Worm (Caenorhabditis elegans) whole organism, L4 larva: ENCODE results near the gene C05D11.13.

Source experiments
- F10B5.3 ChIP-seq: sonication (generic microtip); optimal IDR thresholded peaks from 2 replicates; lab custom pipeline; 2016; ENCODE audit warnings: mild to moderate bottlenecking, missing genetic modification characterization, missing compliant biosample characterization
- R02D3.7 ChIP-seq: fragments of 150-350 bp; sonication (generic microtip); optimal IDR thresholded peaks from 3 replicates; lab custom pipeline; 2014; ENCODE audit warnings: missing biosample characterization, missing genetic modification characterization
- T26A8.4 ChIP-seq: fragments of 200-800 bp; sonication (Bioruptor generic); IDR thresholded peaks from 2 replicates; pipeline ENCODE4 v1.3.6; 2022; ENCODE audit warnings: missing genetic modification characterization, missing compliant biosample characterization
- Y105C5A.15 ChIP-seq: fragments of 200-800 bp; sonication (Bioruptor generic); IDR thresholded peaks from 2 replicates; pipeline ENCODE4 v1.3.6; 2022; ENCODE audit warnings: missing genetic modification characterization, missing compliant biosample characterization
- Y75B8A.6 ChIP-seq: fragments of 200-800 bp; sonication (Bioruptor generic); IDR thresholded peaks from 2 replicates; pipeline ENCODE4 v1.3.6; 2022; ENCODE audit warnings: missing genetic modification reagents, missing genetic modification characterization, missing compliant biosample characterization
- aha-1 ChIP-seq: fragments of 150-350 bp; peaks from one replicate; lab custom pipeline; 2014; ENCODE audit warnings: missing biosample characterization, missing genetic modification characterization
- ama-1 ChIP-seq: fragments of 150-350 bp; optimal IDR thresholded peaks from 2 replicates; lab custom pipeline; 2014; ENCODE audit warnings: inconsistent platforms, mixed read lengths
- arid-1 ChIP-seq: fragments of 200-800 bp; sonication (Bioruptor generic); conservative IDR thresholded peaks from 2 replicates; pipeline ENCODE4 v1.3.6; 2022; ENCODE audit warnings: missing genetic modification reagents, missing genetic modification characterization, missing compliant biosample characterization
- ceh-32 ChIP-seq: sonication (generic microtip); optimal IDR thresholded peaks from 2 replicates; lab custom pipeline; 2016; ENCODE audit warnings: mild to moderate bottlenecking, missing genetic modification characterization, missing compliant biosample characterization; ENCODE audit not compliant: poor library complexity
- ceh-62 ChIP-seq: sonication (generic microtip); optimal IDR thresholded peaks from 2 replicates; lab custom pipeline; 2017; ENCODE audit warnings: missing biosample characterization, missing genetic modification characterization
- daf-16 ChIP-seq, 3 experiments: sonication (generic microtip); optimal IDR thresholded peaks; 2 replicates each; lab custom pipeline; 2016 to 2017; ENCODE audit warnings: missing genetic modification characterization in 3 of 3, missing genetic modification reagents in 3 of 3, mild to moderate bottlenecking in 2 of 3, missing compliant biosample characterization in 2 of 3, missing biosample characterization in 1 of 3, moderate library complexity in 1 of 3
- dmd-6 ChIP-seq: fragments of 200-800 bp; sonication (Bioruptor generic); IDR thresholded peaks from 2 replicates; pipeline ENCODE4 v1.3.6; 2022; ENCODE audit warnings: missing genetic modification reagents, missing genetic modification characterization, missing compliant biosample characterization
- dmd-8 ChIP-seq: fragments of 200-800 bp; sonication (Bioruptor generic); IDR thresholded peaks from 2 replicates; pipeline ENCODE4 v1.3.6; 2022; ENCODE audit warnings: missing genetic modification characterization, missing compliant biosample characterization
- dpl-1 ChIP-seq: fragments of 150-350 bp; optimal IDR thresholded peaks from 2 replicates; lab custom pipeline; 2014; ENCODE audit warnings: missing biosample characterization, missing genetic modification reagents, missing genetic modification characterization
- duxl-1 ChIP-seq: sonication (generic microtip); optimal IDR thresholded peaks from 2 replicates; lab custom pipeline; 2016; ENCODE audit warnings: mild to moderate bottlenecking, missing genetic modification characterization, moderate library complexity, missing compliant biosample characterization; ENCODE audit not compliant: poor library complexity
- dve-1 ChIP-seq: sonication (generic microtip); optimal IDR thresholded peaks from 2 replicates; lab custom pipeline; 2017; ENCODE audit warnings: antibody characterized with exemption, mild to moderate bottlenecking, missing genetic modification characterization, missing compliant biosample characterization; ENCODE audit not compliant: insufficient read depth
- egl-43 ChIP-seq: fragments of 200-800 bp; sonication (Bioruptor generic); IDR thresholded peaks from 2 replicates; pipeline ENCODE4 v1.3.6; 2022; ENCODE audit warnings: missing genetic modification reagents, missing genetic modification characterization, missing compliant biosample characterization
- hlh-11 ChIP-seq: fragments of 200-800 bp; sonication (Bioruptor generic); optimal IDR thresholded peaks from 2 replicates; lab custom pipeline; 2018; ENCODE audit warnings: mild to moderate bottlenecking, missing genetic modification characterization, missing compliant biosample characterization
- hlh-30 ChIP-seq: sonication (generic microtip); optimal IDR thresholded peaks from 2 replicates; lab custom pipeline; 2017; ENCODE audit warnings: antibody characterized with exemption, mild to moderate bottlenecking, missing genetic modification characterization, missing compliant biosample characterization; ENCODE audit not compliant: insufficient read depth
- hmg-1.1 ChIP-seq: fragments of 200-800 bp; sonication (Bioruptor generic); IDR thresholded peaks from 2 replicates; pipeline ENCODE4 v1.3.6; 2022; ENCODE audit warnings: missing genetic modification reagents, missing genetic modification characterization, missing compliant biosample characterization
- lin-1 ChIP-seq: fragments of 200-800 bp; sonication (Bioruptor generic); IDR thresholded peaks from 2 replicates; pipeline ENCODE4 v1.3.6; 2022; ENCODE audit warnings: missing genetic modification reagents, missing genetic modification characterization, missing compliant biosample characterization
- lin-15B ChIP-seq: fragments of 150-350 bp; sonication (generic microtip); optimal IDR thresholded peaks from 3 replicates; lab custom pipeline; 2014; ENCODE audit warnings: missing biosample characterization, missing genetic modification characterization
- lin-29 ChIP-seq: fragments of 200-800 bp; sonication (Bioruptor generic); IDR thresholded peaks from 2 replicates; pipeline ENCODE4 v1.3.6; 2022; ENCODE audit warnings: missing genetic modification reagents, missing genetic modification characterization, missing compliant biosample characterization
- lin-38 ChIP-seq: fragments of 200-800 bp; sonication (Bioruptor generic); IDR thresholded peaks from 2 replicates; pipeline ENCODE4 v1.3.6; 2022; ENCODE audit warnings: missing genetic modification reagents, missing genetic modification characterization, missing compliant biosample characterization
- lsy-2 ChIP-seq, 2 experiments: fragments of 150-350 bp in 1 of 2; sonication (generic microtip) in 1 of 2; optimal IDR thresholded peaks; 2 replicates each; lab custom pipeline; 2014 to 2017; ENCODE audit warnings: missing biosample characterization in 2 of 2, missing genetic modification characterization in 2 of 2
- madf-9 ChIP-seq: fragments of 200-800 bp; sonication (Bioruptor generic); conservative IDR thresholded peaks from 2 replicates; pipeline ENCODE4 v1.3.6; 2022; ENCODE audit warnings: missing genetic modification reagents, missing genetic modification characterization, missing compliant biosample characterization
- mdl-1 ChIP-seq, 2 experiments: fragments of 150-350 bp in 1 of 2; sonication (generic microtip) in 1 of 2; optimal IDR thresholded peaks; 2 replicates each; lab custom pipeline; 2014 to 2017; ENCODE audit warnings: missing biosample characterization in 2 of 2, missing genetic modification characterization in 2 of 2
- mep-1 ChIP-seq: fragments of 150-350 bp; sonication (generic microtip); optimal IDR thresholded peaks from 3 replicates; lab custom pipeline; 2014; ENCODE audit warnings: missing biosample characterization, missing genetic modification characterization
- mes-2 ChIP-seq: sonication (generic microtip); optimal IDR thresholded peaks from 2 replicates; lab custom pipeline; 2016; ENCODE audit warnings: missing genotype, mild to moderate bottlenecking, missing genetic modification characterization, missing compliant biosample characterization; ENCODE audit not compliant: poor library complexity, severe bottlenecking
- mxl-3 ChIP-seq: fragments of 200-800 bp; sonication (Bioruptor generic); optimal IDR thresholded peaks from 2 replicates; lab custom pipeline; 2018; ENCODE audit warnings: mild to moderate bottlenecking, missing genetic modification characterization, missing compliant biosample characterization
- nhr-102 ChIP-seq: sonication (generic microtip); optimal IDR thresholded peaks from 2 replicates; lab custom pipeline; 2016; ENCODE audit warnings: mild to moderate bottlenecking, missing genetic modification characterization, moderate library complexity, missing compliant biosample characterization
- nhr-11 ChIP-seq: fragments of 150-350 bp; optimal IDR thresholded peaks from 2 replicates; lab custom pipeline; 2014; ENCODE audit warnings: missing biosample characterization, missing genetic modification characterization
- nhr-28 ChIP-seq: fragments of 150-350 bp; optimal IDR thresholded peaks from 2 replicates; lab custom pipeline; 2014; ENCODE audit warnings: missing biosample characterization, missing genetic modification characterization
- nhr-6 ChIP-seq: fragments of 150-350 bp; optimal IDR thresholded peaks from 2 replicates; lab custom pipeline; 2014; ENCODE audit warnings: missing biosample characterization, missing genetic modification characterization
- pha-4 ChIP-seq, 2 experiments: fragments of 150-350 bp in 1 of 2; fragments of 200-800 bp in 1 of 2; sonication (Bioruptor generic) in 1 of 2; IDR thresholded peaks in 1 of 2; optimal IDR thresholded peaks in 1 of 2; 2 replicates each; pipeline versions ENCODE4 v1.3.6 to Lab custom; 2014 to 2022; ENCODE audit warnings: missing genetic modification characterization in 2 of 2, missing genetic modification reagents in 2 of 2, missing biosample characterization in 1 of 2, missing compliant biosample characterization in 1 of 2
- rbr-2 ChIP-seq: sonication (generic microtip); optimal IDR thresholded peaks from 2 replicates; lab custom pipeline; 2016; ENCODE audit warnings: missing genotype, missing genetic modification characterization, missing compliant biosample characterization
- snpc-1.2 ChIP-seq: fragments of 200-800 bp; sonication (Bioruptor generic); IDR thresholded peaks from 2 replicates; pipeline ENCODE4 v1.3.6; 2022; ENCODE audit warnings: missing genetic modification reagents, missing genetic modification characterization, missing compliant biosample characterization
- snpc-4 ChIP-seq: fragments of 150-350 bp; optimal IDR thresholded peaks from 2 replicates; lab custom pipeline; 2014; ENCODE audit warnings: missing biosample characterization, missing genetic modification characterization
- tag-97 ChIP-seq: fragments of 200-800 bp; sonication (Bioruptor generic); IDR thresholded peaks from 2 replicates; pipeline ENCODE4 v1.3.6; 2022; ENCODE audit warnings: missing genetic modification characterization, missing compliant biosample characterization
- tra-1 ChIP-seq: fragments of 200-800 bp; sonication (Bioruptor generic); IDR thresholded peaks from 2 replicates; pipeline ENCODE4 v1.3.6; 2022; ENCODE audit warnings: missing genetic modification reagents, missing genetic modification characterization, missing compliant biosample characterization
- zfp-2 ChIP-seq: sonication (generic microtip); optimal IDR thresholded peaks from 2 replicates; lab custom pipeline; 2016; ENCODE audit warnings: mild to moderate bottlenecking, missing genetic modification characterization, missing compliant biosample characterization
- zfp-3 ChIP-seq: fragments of 200-800 bp; sonication (Bioruptor generic); conservative IDR thresholded peaks from 2 replicates; pipeline ENCODE4 v1.3.6; 2022; ENCODE audit warnings: missing genetic modification reagents, missing genetic modification characterization, missing compliant biosample characterization
- zip-2 ChIP-seq: fragments of 150-350 bp; optimal IDR thresholded peaks from 2 replicates; lab custom pipeline; 2014; ENCODE audit warnings: missing biosample characterization, missing genetic modification characterization
- ztf-7 ChIP-seq: fragments of 150-350 bp; optimal IDR thresholded peaks from 2 replicates; lab custom pipeline; 2014; ENCODE audit warnings: missing biosample characterization, missing genetic modification characterization

Gene C05D11.13

DNA sequence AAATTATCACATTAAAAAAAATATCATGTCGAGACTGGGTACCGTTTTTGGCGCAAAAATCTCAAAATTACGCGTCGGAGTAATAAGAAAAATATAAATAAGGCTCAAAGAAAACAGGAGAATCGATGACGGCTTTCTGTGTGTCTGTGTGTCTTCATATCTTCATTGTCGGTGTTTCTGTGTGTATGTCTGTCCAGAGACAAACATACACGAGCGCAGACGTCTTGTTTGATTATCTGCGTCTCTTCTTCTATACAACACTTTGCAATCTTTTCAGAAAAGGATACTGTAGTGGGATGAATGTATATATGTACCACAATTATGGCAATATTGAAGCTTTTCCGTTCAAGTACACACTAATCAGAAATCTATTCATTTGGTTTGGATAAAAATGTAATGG is at the start of gene C05D11.13:
TSS of gene C05D11.13 (minus strand) at position 252 of the 400 bp plus-strand sequence.
- TF ChIP-seq egl-43 (no peak), hlh-11 (tag; lab: Kevin White, UChicago) (peak; percentile 49), hmg-1.1 (GFP tag; lab: Robert Waterston, UW) (peak; percentile 34; the same call in 1 of the 2 replicates), tra-1 (GFP tag; lab: Robert Waterston, UW) (no peak), nhr-102 (peak; percentile 39), snpc-1.2 (GFP tag; lab: Robert Waterston, UW) (no peak), F10B5.3 (tag; lab: Kevin White, UChicago) (peak; percentile 31), nhr-6 (tag; lab: Kevin White, UChicago) (peak; percentile 54), snpc-4 (no peak), Y105C5A.15 (0 out of 2 replicates have a peak, but pooled peaks have one; percentile 33), T26A8.4 (GFP tag; lab: Robert Waterston, UW) (peak; percentile 63; the same call in 1 of the 2 replicates), ceh-32 (no peak), hlh-30 (peak; percentile 56), zip-2 (tag; lab: Kevin White, UChicago) (no peak), dve-1 (peak; percentile 64), zfp-2 (tag; lab: Kevin White, UChicago) (no peak), aha-1 (peak; percentile 1), madf-9 (GFP tag; lab: Robert Waterston, UW) (no peak), lsy-2 (tag; optimal IDR thresholded peaks at IDR 0.05; lab: Kevin White, UChicago) (peak in 1 of 2 experiments; percentile 86), Y75B8A.6 (GFP tag; lab: Robert Waterston, UW) (no peak), ztf-7 (tag; lab: Kevin White, UChicago) (no peak), mes-2 (tag; lab: Kevin White, UChicago) (peak; percentile 56), tag-97 (GFP tag; lab: Robert Waterston, UW) (no peak), ceh-62 (tag; lab: Kevin White, UChicago) (no peak), dmd-8 (GFP tag; lab: Robert Waterston, UW) (no peak), nhr-11 (no peak), dmd-6 (GFP tag; lab: Robert Waterston, UW) (peak; percentile 30; the same call in 1 of the 2 replicates), mxl-3 (GFP tag; lab: Kevin White, UChicago) (peak; percentile 42), mdl-1 (tag; optimal IDR thresholded peaks at IDR 0.05; lab: Kevin White, UChicago) (peak; percentile 28 to 74), arid-1 (GFP tag; lab: Robert Waterston, UW) (0 out of 2 replicates have a peak, but pooled peaks have one; percentile 27), dpl-1 (GFP tag; lab: Kevin White, UChicago) (peak; percentile 12), daf-16 (GFP tag; optimal IDR thresholded peaks at IDR 0.05; lab: Kevin White, UChicago) (peak in 1 of 2 experiments; percentile 32), daf-16 (tag; optimal IDR thresholded peaks at IDR 0.05; lab: Kevin White, UChicago) (peak; percentile 45), zfp-3 (GFP tag; lab: Robert Waterston, UW) (no peak), R02D3.7 (tag; lab: Kevin White, UChicago) (no peak), nhr-28 (tag; lab: Kevin White, UChicago) (peak; percentile 43), ama-1 (peak; percentile 19), lin-15B (tag; lab: Kevin White, UChicago) (no peak), pha-4 (GFP tag; IDR thresholded peaks at IDR 0.05; lab: Robert Waterston, UW) (no peak), pha-4 (tag; optimal IDR thresholded peaks at IDR 0.05; lab: Kevin White, UChicago) (peak; percentile 77), lin-29 (GFP tag; lab: Robert Waterston, UW) (no peak), duxl-1 (peak; percentile 66), rbr-2 (tag; lab: Kevin White, UChicago) (peak; percentile 37), mep-1 (peak; percentile 73), lin-38 (peak; percentile 58), lin-1 (GFP tag; lab: Robert Waterston, UW) (peak; percentile 27; the same call in 1 of the 2 replicates)
- TF ChIP-seq, all 104 proteins: peak for 26
